Worm (Caenorhabditis elegans) whole organism, mixed stage, embryonic: Measurements from ENCODE around the gene F35D2.6.

Experiments
- M03D4.4 ChIP-seq: sonication (generic microtip); optimal IDR thresholded peaks from 2 replicates; lab custom pipeline; 2017; ENCODE audit warnings: mild to moderate bottlenecking, missing genetic modification characterization, missing compliant biosample characterization
- bed-3 ChIP-seq: fragments of 200-800 bp; sonication (Bioruptor generic); optimal IDR thresholded peaks from 3 replicates; lab custom pipeline; 2018; ENCODE audit warnings: mild to moderate bottlenecking, missing genetic modification characterization, moderate library complexity, missing compliant biosample characterization
- ceh-83 ChIP-seq: fragments of 200-800 bp; sonication (Bioruptor generic); optimal IDR thresholded peaks from 2 replicates; lab custom pipeline; 2018; ENCODE audit warnings: mild to moderate bottlenecking, missing genetic modification characterization, missing compliant biosample characterization
- ces-1 ChIP-seq: fragments of 150-350 bp; optimal IDR thresholded peaks from 2 replicates; lab custom pipeline; 2014; ENCODE audit warnings: missing biosample characterization, missing genetic modification reagents, missing genetic modification characterization
- drap-1 ChIP-seq: fragments of 200-800 bp; sonication (Bioruptor generic); optimal IDR thresholded peaks from 3 replicates; lab custom pipeline; 2018; ENCODE audit warnings: mild to moderate bottlenecking, missing genetic modification characterization, missing compliant biosample characterization
- elt-3 ChIP-seq: fragments of 150-350 bp; optimal IDR thresholded peaks from 2 replicates; lab custom pipeline; 2014; ENCODE audit warnings: missing biosample characterization, missing genetic modification characterization
- lsy-2 ChIP-seq: fragments of 150-350 bp; optimal IDR thresholded peaks from 2 replicates; lab custom pipeline; 2014; ENCODE audit warnings: missing biosample characterization, missing genetic modification characterization
- mep-1 ChIP-seq: fragments of 150-350 bp; optimal IDR thresholded peaks from 2 replicates; lab custom pipeline; 2017; ENCODE audit warnings: missing biosample characterization, missing genetic modification reagents, missing genetic modification characterization, inconsistent platforms
- mls-2 ChIP-seq: sonication (generic microtip); optimal IDR thresholded peaks from 2 replicates; lab custom pipeline; 2016; ENCODE audit warnings: mild to moderate bottlenecking, missing genetic modification characterization, moderate library complexity, missing compliant biosample characterization
- nhr-237 ChIP-seq: fragments of 150-350 bp; optimal IDR thresholded peaks from 2 replicates; lab custom pipeline; 2014; ENCODE audit warnings: missing biosample characterization, missing genetic modification characterization
- nhr-28 ChIP-seq: fragments of 150-350 bp; optimal IDR thresholded peaks from 2 replicates; lab custom pipeline; 2014; ENCODE audit warnings: missing biosample characterization, missing genetic modification characterization
- snpc-4 ChIP-seq: fragments of 150-350 bp; optimal IDR thresholded peaks from 2 replicates; lab custom pipeline; 2014; ENCODE audit warnings: missing biosample characterization, missing genetic modification characterization
- unc-62 ChIP-seq: fragments of 150-350 bp; optimal IDR thresholded peaks from 2 replicates; lab custom pipeline; 2014; ENCODE audit warnings: missing biosample characterization, missing genetic modification reagents, missing genetic modification characterization

ce11 chrII:7618212-7618611 lies 40.7 kb downstream of the F35D2.6 start:
- TF ChIP-seq nhr-28 (tag; lab: Kevin White, UChicago) (no peak), drap-1 (GFP tag; lab: Kevin White, UChicago) (no peak), mls-2 (tag; lab: Kevin White, UChicago) (no peak), M03D4.4 (tag; lab: Kevin White, UChicago) (no peak), snpc-4 (tag; lab: Kevin White, UChicago) (no peak), lsy-2 (tag; lab: Kevin White, UChicago) (no peak), ceh-83 (GFP tag; lab: Kevin White, UChicago) (no peak), ces-1 (no peak), unc-62 (GFP tag; lab: Kevin White, UChicago) (no peak), bed-3 (GFP tag; lab: Kevin White, UChicago) (no peak), nhr-237 (no peak), mep-1 (no peak), elt-3 (tag; lab: Kevin White, UChicago) (no peak)
